Worm (Caenorhabditis elegans) whole organism, midembryonic: ENCODE results near the gene F11E6.6.

Experiments
- flt-1 ChIP-seq: fragments of 200-800 bp; sonication (Bioruptor generic); IDR thresholded peaks from 2 replicates; pipeline ENCODE4 v1.3.6; 2022; ENCODE audit warnings: missing genetic modification characterization, missing compliant biosample characterization
- med-1 ChIP-seq: sonication (generic microtip); optimal IDR thresholded peaks from 2 replicates; lab custom pipeline; 2017; ENCODE audit warnings: missing genetic modification characterization, mild to moderate bottlenecking, missing compliant biosample characterization, antibody characterized with exemption, missing genetic modification reagents; ENCODE audit not compliant: insufficient read depth
- ref-1 ChIP-seq: fragments of 200-800 bp; sonication (Bioruptor generic); conservative IDR thresholded peaks from 2 replicates; pipeline ENCODE4 v1.3.6; 2022; ENCODE audit warnings: missing genetic modification reagents, missing genetic modification characterization, missing compliant biosample characterization
- tab-1 ChIP-seq: fragments of 200-800 bp; sonication (Bioruptor generic); IDR thresholded peaks from 2 replicates; pipeline ENCODE4 v1.3.6; 2022; ENCODE audit warnings: missing genetic modification characterization, missing compliant biosample characterization
- ztf-23 ChIP-seq: fragments of 200-800 bp; sonication (Bioruptor generic); IDR thresholded peaks from 2 replicates; pipeline ENCODE4 v1.3.6; 2022; ENCODE audit warnings: missing genetic modification reagents, missing genetic modification characterization, missing compliant biosample characterization
- ztf-29 ChIP-seq: fragments of 200-800 bp; sonication (Bioruptor generic); IDR thresholded peaks from 2 replicates; pipeline ENCODE4 v1.3.6; 2022; ENCODE audit warnings: missing genetic modification reagents, missing genetic modification characterization, missing compliant biosample characterization

ce11 chrIV:17475242-17475641, 9.5 kb upstream of the F11E6.6 start, which contains the start of gene F11E6.9:
- TF ChIP-seq tab-1, result no peak
- no peak for TF ChIP-seq ref-1 (GFP tag; lab: Robert Waterston, UW)
- TF ChIP-seq med-1 (GFP tag; lab: Kevin White, UChicago), result no peak
- TF ChIP-seq flt-1, result no peak
- no peak for TF ChIP-seq ztf-29 (GFP tag; lab: Robert Waterston, UW)
- TF ChIP-seq ztf-23, result no peak
